Worm (Caenorhabditis elegans): ENCODE results near the gene H09F14.1.

Gene H09F14.1

ce11 chrV:10630497-10630896 is 15.1 kb upstream of the H09F14.1 start:
- TF ChIP-seq fkh-4 (tag; optimal IDR thresholded peaks at IDR 0.05; ENCODE audit: borderline replicate concordance) (no peak), nhr-20 (tag; optimal IDR thresholded peaks at IDR 0.05) (no peak)

ce11 chrV:10602051-10602937 is 13.1 kb downstream of the H09F14.1 start, which contains the start of gene H27A22.1:
H27A22.1 (plus strand) TSS chrV:10602555.
- TF ChIP-seq mab-9 (GFP tag; IDR thresholded peaks at IDR 0.05) = no peak
- TF ChIP-seq C04F5.9 (tag; optimal IDR thresholded peaks at IDR 0.05) = no peak
- TF ChIP-seq fkh-8 (tag; optimal IDR thresholded peaks at IDR 0.05) = no peak
- no peak for TF ChIP-seq irx-1 (tag; optimal IDR thresholded peaks at IDR 0.05)
- no peak for TF ChIP-seq egl-27 (tag; optimal IDR thresholded peaks at IDR 0.05)
- peak; percentile 62 for TF ChIP-seq nhr-85 (tag)
- TF ChIP-seq blmp-1 (tag; optimal IDR thresholded peaks at IDR 0.05) = peak; percentile 98
- no peak for TF ChIP-seq fkh-10 (GFP tag; optimal IDR thresholded peaks at IDR 0.05)
- no peak for TF ChIP-seq ets-5 (GFP tag; IDR thresholded peaks at IDR 0.05)
- no peak for TF ChIP-seq alr-1 (tag; optimal IDR thresholded peaks at IDR 0.05; ENCODE audit: borderline replicate concordance)

- peak in 1 of 2 experiments; percentile 1 for TF ChIP-seq efl-1 (optimal IDR thresholded peaks at IDR 0.05)
- TF ChIP-seq efl-1 (GFP tag; optimal IDR thresholded peaks at IDR 0.05 in 1 of 2) = no peak
- no peak for TF ChIP-seq hlh-17 (GFP tag; optimal IDR thresholded peaks at IDR 0.05; ENCODE audit: borderline replicate concordance)
- TF ChIP-seq blmp-1 (tag; optimal IDR thresholded peaks at IDR 0.05) = peak; percentile 12
- TF ChIP-seq lin-35 (GFP tag; optimal IDR thresholded peaks at IDR 0.05) = peak in 1 of 2 experiments; percentile 26
- TF ChIP-seq dpl-1 (GFP tag; optimal IDR thresholded peaks at IDR 0.05) = peak in 1 of 3 experiments; percentile 30
These were observed 16.7 kb downstream of the H09F14.1 start, which contains the start of gene scpl-4 for ce11 chrV:10598670-10599154. scpl-4 (plus strand) TSS chrV:10599104.

ce11 chrV:10597234-10597633 is 18.2 kb downstream of the H09F14.1 start, which contains the start of gene T21C9.13:
T21C9.13 (plus strand) TSS chrV:10597266.
- no peak for TF ChIP-seq aly-2 (tag; optimal IDR thresholded peaks at IDR 0.05)
- TF ChIP-seq zip-4 (GFP tag; optimal IDR thresholded peaks at IDR 0.05) = no peak
- TF ChIP-seq unc-30 (tag; optimal IDR thresholded peaks at IDR 0.05) = no peak
- TF ChIP-seq unc-86 (tag; optimal IDR thresholded peaks at IDR 0.05) = no peak
- TF ChIP-seq elt-3 (tag; optimal IDR thresholded peaks at IDR 0.05) = no peak
- TF ChIP-seq mab-9 (GFP tag; IDR thresholded peaks at IDR 0.05) = no peak
- no peak for TF ChIP-seq sox-4 (tag; optimal IDR thresholded peaks at IDR 0.05)
- TF ChIP-seq nhr-237 (tag; optimal IDR thresholded peaks at IDR 0.05) = no peak
- no peak for TF ChIP-seq nhr-11 (tag; optimal IDR thresholded peaks at IDR 0.05)
- TF ChIP-seq nhr-71 (tag; optimal IDR thresholded peaks at IDR 0.05) = no peak
- no peak for TF ChIP-seq mef-2 (tag; optimal IDR thresholded peaks at IDR 0.05)
- no peak for TF ChIP-seq fkh-8 (tag; optimal IDR thresholded peaks at IDR 0.05)

ce11 chrV:10594810-10595209 is 20.6 kb downstream of the H09F14.1 start, which contains the start of gene T21C9.11:
T21C9.11 (minus strand) TSS chrV:10594910.
- TF ChIP-seq unc-30 (tag; optimal IDR thresholded peaks at IDR 0.05) (no peak), dsc-1 (tag; optimal IDR thresholded peaks at IDR 0.05) (no peak)

ce11 chrV:10592479-10592878 is 22.9 kb downstream of the H09F14.1 start, which contains the start of gene T21C9.9:
T21C9.9 (minus strand) TSS chrV:10592579.
- no peak for TF ChIP-seq unc-62 (GFP tag; optimal IDR thresholded peaks at IDR 0.05)
- TF ChIP-seq pax-3 (tag; optimal IDR thresholded peaks at IDR 0.05) = no peak
- no peak for TF ChIP-seq nhr-85 (tag)
- TF ChIP-seq ceh-63 (GFP tag; optimal IDR thresholded peaks at IDR 0.05) = no peak
- no peak for TF ChIP-seq xbp-1 (tag; optimal IDR thresholded peaks at IDR 0.05)
- TF ChIP-seq C34B4.2 (tag; optimal IDR thresholded peaks at IDR 0.05) = no peak
- no peak for TF ChIP-seq ceh-88 (GFP tag; IDR thresholded peaks at IDR 0.05)
- TF ChIP-seq unc-130 (tag; optimal IDR thresholded peaks at IDR 0.05) = no peak

Data from whole organism, L1 larva.